Worm (Caenorhabditis elegans): ENCODE measurements around the gene srx-43.

DNA sequence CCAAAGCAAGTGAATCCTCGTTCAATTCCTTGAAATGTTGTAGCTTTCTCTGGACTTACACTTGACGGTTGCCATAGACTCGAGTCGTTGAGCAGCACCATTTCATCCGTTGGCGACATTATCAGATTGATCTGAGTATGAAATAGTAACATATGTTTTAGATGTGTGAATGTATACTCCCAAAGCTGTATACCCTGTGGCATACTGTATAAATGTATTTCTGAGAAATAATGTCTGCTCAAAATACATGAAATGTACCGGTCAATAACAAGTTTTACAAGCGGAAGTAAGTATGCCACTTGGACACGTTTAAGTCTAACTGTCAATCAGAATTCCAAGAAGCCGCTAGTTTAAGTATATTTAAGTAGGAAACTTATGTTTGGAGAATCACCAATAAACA is 8.2 kb upstream of the srx-43 start, which contains the start of gene str-233:
- TF ChIP-seq unc-62 (GFP tag; optimal IDR thresholded peaks at IDR 0.05) (no peak), egl-27 (tag; optimal IDR thresholded peaks at IDR 0.05) (no peak), elt-1 (tag; optimal IDR thresholded peaks at IDR 0.05) (no peak), elt-3 (tag; optimal IDR thresholded peaks at IDR 0.05) (no peak), lsy-2 (tag; optimal IDR thresholded peaks at IDR 0.05) (no peak), ceh-16 (tag; optimal IDR thresholded peaks at IDR 0.05) (no peak), nhr-237 (tag; optimal IDR thresholded peaks at IDR 0.05) (no peak), lin-11 (tag; optimal IDR thresholded peaks at IDR 0.05) (no peak), skn-1 (tag; optimal IDR thresholded peaks at IDR 0.05) (no peak), blmp-1 (tag; optimal IDR thresholded peaks at IDR 0.05; ENCODE audit: insufficient read depth) (no peak), sem-4 (tag; optimal IDR thresholded peaks at IDR 0.05) (no peak), fos-1 (tag; optimal IDR thresholded peaks at IDR 0.05) (no peak), nhr-12 (tag; optimal IDR thresholded peaks at IDR 0.05) (no peak)

Data from whole organism, L2 larva.